Worm (Caenorhabditis elegans): ENCODE data around the gene C15B12.1.

ce11 chrX:6446564-6446963 lies 30.0 kb upstream of the C15B12.1 start, which contains the start of gene asp-14:
- TF ChIP-seq F57A8.1 (GFP tag; optimal IDR thresholded peaks at IDR 0.05) (no peak), nfya-1 (tag; optimal IDR thresholded peaks at IDR 0.05; ENCODE audit: borderline replicate concordance, insufficient read depth) (no peak), aptf-2 (GFP tag; conservative IDR thresholded peaks at IDR 0.05) (no peak), lin-54 (GFP tag; optimal IDR thresholded peaks at IDR 0.05) (no peak), ama-1 (optimal IDR thresholded peaks at IDR 0.05) (no peak), ama-1 (GFP tag; optimal IDR thresholded peaks at IDR 0.05) (no peak), ceh-40 (GFP tag; IDR thresholded peaks at IDR 0.05) (no peak), B0261.1 (tag; optimal IDR thresholded peaks at IDR 0.05) (no peak), sdz-38 (tag; optimal IDR thresholded peaks at IDR 0.05) (no peak), egrh-3 (GFP tag; IDR thresholded peaks at IDR 0.05) (no peak)

All from whole organism, young adult.